Fruit fly (Drosophila melanogaster): ENCODE data around the gene CG3436.

CG3436 gene

dm6 chr2L:158649-159257 lies 2.9 kb downstream of the CG3436 start, which contains the start of the genes CG33635 and spen (continued):
- TF ChIP-seq run (tag; optimal IDR thresholded peaks at IDR 0.05) (peak; percentile 66), chm (GFP tag; IDR thresholded peaks at IDR 0.05) (no peak), CHES-1-like (GFP tag; optimal IDR thresholded peaks at IDR 0.05) (peak; percentile 65), CG34422 (GFP tag; IDR thresholded peaks at IDR 0.05) (no peak), knrl (GFP tag; IDR thresholded peaks at IDR 0.05; ENCODE audit: partially characterized antibody) (no peak), CG2202 (tag; optimal IDR thresholded peaks at IDR 0.05) (peak; percentile 29), NfI (GFP tag; optimal IDR thresholded peaks at IDR 0.05) (peak; percentile 11), sqz (GFP tag; optimal IDR thresholded peaks at IDR 0.05) (peak; percentile 95), unpg (GFP tag; optimal IDR thresholded peaks at IDR 0.05) (peak; percentile 28), Fer1 (GFP tag; optimal IDR thresholded peaks at IDR 0.05) (peak; percentile 68), CG13296 (GFP tag; optimal IDR thresholded peaks at IDR 0.05) (peak; percentile 50), CG3407 (GFP tag; optimal IDR thresholded peaks at IDR 0.05) (peak; percentile 76), shn (GFP tag; optimal IDR thresholded peaks at IDR 0.05) (peak; percentile 11), schlank (tag; optimal IDR thresholded peaks at IDR 0.05) (peak; percentile 15), CG17829 (tag; optimal IDR thresholded peaks at IDR 0.05) (peak; percentile 68), cg (GFP tag; optimal IDR thresholded peaks at IDR 0.05) (peak; percentile 84)

- TF ChIP-seq Fer1 (GFP tag; optimal IDR thresholded peaks at IDR 0.05) (peak; percentile 49), HHEX (GFP tag; optimal IDR thresholded peaks at IDR 0.05) (no peak), Nf-YC (tag; optimal IDR thresholded peaks at IDR 0.05) (peak; percentile 82), E2f2 (GFP tag; IDR thresholded peaks at IDR 0.05) (no peak), al (GFP tag; IDR thresholded peaks at IDR 0.05) (no peak), CG30403 (GFP tag; optimal IDR thresholded peaks at IDR 0.05) (peak; percentile 9), vfl (GFP tag; optimal IDR thresholded peaks at IDR 0.05) (peak; percentile 58), CG6689 (GFP tag; IDR thresholded peaks at IDR 0.05) (no peak), oc (tag; optimal IDR thresholded peaks at IDR 0.05) (peak; percentile 61), emc (GFP tag; optimal IDR thresholded peaks at IDR 0.05) (no peak), CG8359 (GFP tag; optimal IDR thresholded peaks at IDR 0.05; ENCODE audit: borderline replicate concordance) (no peak), lola (GFP tag; optimal IDR thresholded peaks at IDR 0.05) (peak in 1 of 3 experiments; percentile 18), crp (GFP tag; optimal IDR thresholded peaks at IDR 0.05) (peak in 1 of 2 experiments; percentile 3), Bdp1 (GFP tag; optimal IDR thresholded peaks at IDR 0.05) (peak; percentile 8), bcd (GFP tag; optimal IDR thresholded peaks at IDR 0.05) (peak; percentile 22), slp2 (GFP tag; optimal IDR thresholded peaks at IDR 0.05) (no peak), nmo (GFP tag; optimal IDR thresholded peaks at IDR 0.05) (peak; percentile 6), dmrt99B (tag; optimal IDR thresholded peaks at IDR 0.05) (peak; percentile 22), caup (GFP tag; optimal IDR thresholded peaks at IDR 0.05; ENCODE audit: severe bottlenecking) (peak; percentile 48), Lhr (GFP tag; optimal IDR thresholded peaks at IDR 0.05) (no peak), lab (GFP tag; optimal IDR thresholded peaks at IDR 0.05) (peak; percentile 56), unpg (GFP tag; optimal IDR thresholded peaks at IDR 0.05) (no peak), vnd (GFP tag; IDR thresholded peaks at IDR 0.05; ENCODE audit: partially characterized antibody) (no peak), CoRest (tag; optimal IDR thresholded peaks at IDR 0.05) (no peak), CG34376 (GFP tag; optimal IDR thresholded peaks at IDR 0.05) (peak; percentile 75), nerfin-2 (GFP tag; IDR thresholded peaks at IDR 0.05; ENCODE audit: partially characterized antibody) (no peak), CG11504 (tag; optimal IDR thresholded peaks at IDR 0.05) (peak; percentile 10), CG8478 (optimal IDR thresholded peaks at IDR 0.05) (peak; percentile 55), Eip74EF (GFP tag; optimal IDR thresholded peaks at IDR 0.05) (peak in 1 of 2 experiments; percentile 36), mirr (GFP tag; optimal IDR thresholded peaks at IDR 0.05) (peak; percentile 86), sug (tag; optimal IDR thresholded peaks at IDR 0.05) (peak; percentile 90)
These were observed 5.0 kb downstream of the CG3436 start for dm6 chr2L:160581-161452.

Measured in whole organism, embryonic.